Fruit fly (Drosophila melanogaster) whole organism, pupa: ENCODE measurements around the gene mtgo.

ENCODE experiments used
- CG14655 ChIP-seq: fragments of 200-800 bp; sonication (Bioruptor generic); optimal IDR thresholded peaks from 3 replicates; lab custom pipeline; 2017; ENCODE audit warnings: mild to moderate bottlenecking, missing biosample characterization, missing genetic modification reagents, missing genetic modification characterization
- CG15710 ChIP-seq: fragments of 200-800 bp; sonication (Bioruptor generic); optimal IDR thresholded peaks from 2 replicates; lab custom pipeline; 2018; ENCODE audit warnings: missing biosample characterization, mild to moderate bottlenecking, missing genetic modification characterization, moderate library complexity
- CG17806 ChIP-seq: fragments of 200-800 bp; sonication (Bioruptor generic); optimal IDR thresholded peaks from 2 replicates; lab custom pipeline; 2018; ENCODE audit warnings: missing biosample characterization, mild to moderate bottlenecking, missing genetic modification characterization, moderate library complexity
- CG4496 ChIP-seq: fragments of 200-800 bp; sonication (Bioruptor generic); IDR thresholded peaks from 3 replicates; pipeline ENCODE4 v1.3.6; 2022; ENCODE audit warnings: missing biosample characterization, missing genetic modification characterization
- CG8159 ChIP-seq: fragments of 200-800 bp; sonication (Bioruptor generic); optimal IDR thresholded peaks from 3 replicates; lab custom pipeline; 2018; ENCODE audit warnings: missing biosample characterization, mild to moderate bottlenecking, missing genetic modification characterization, moderate library complexity
- CG8301 ChIP-seq: fragments of 200-800 bp; sonication (Bioruptor generic); optimal IDR thresholded peaks from 2 replicates; lab custom pipeline; 2018; ENCODE audit warnings: missing biosample characterization, mild to moderate bottlenecking, missing genetic modification characterization
- Pif1B ChIP-seq: fragments of 200-800 bp; sonication (Bioruptor generic); optimal IDR thresholded peaks from 3 replicates; lab custom pipeline; 2016; ENCODE audit warnings: missing biosample characterization, missing genetic modification characterization

DNA sequence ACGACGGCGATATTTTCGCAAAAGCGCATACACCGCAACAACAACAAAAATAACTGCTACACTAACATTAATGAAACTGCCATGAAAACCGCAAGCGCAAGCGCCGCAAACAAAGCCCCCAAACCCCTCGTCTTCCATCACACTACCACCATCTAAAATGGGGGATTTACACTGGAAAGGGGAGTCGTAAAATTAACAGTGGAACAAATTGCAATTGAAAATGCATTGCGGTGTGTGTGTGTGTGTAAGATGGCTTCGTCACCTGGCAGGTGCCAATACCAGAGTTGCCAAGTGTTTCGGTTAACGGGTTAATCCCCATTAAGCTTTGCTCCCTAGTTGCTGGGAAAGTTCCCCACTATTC, 22.6 kb upstream of the mtgo start:
- no peak for TF ChIP-seq CG8159 (tag; lab: Kevin White, UChicago)
- TF ChIP-seq CG8301 (tag; lab: Kevin White, UChicago), result no peak
- TF ChIP-seq CG15710, result no peak
- no peak for TF ChIP-seq Pif1B
- no peak for TF ChIP-seq CG14655
- no peak for TF ChIP-seq CG17806
- TF ChIP-seq CG4496 (GFP tag; lab: Robert Waterston, UW), result peak; percentile 51; the same call in 2 of the 3 replicates
